Fruit fly (Drosophila melanogaster) whole organism, pupa: ENCODE results near the gene Pfdn5.

Experiments
- CG15710 ChIP-seq: fragments of 200-800 bp; sonication (Bioruptor generic); optimal IDR thresholded peaks from 2 replicates; lab custom pipeline; 2018; ENCODE audit warnings: missing biosample characterization, mild to moderate bottlenecking, missing genetic modification characterization, moderate library complexity
- CG17806 ChIP-seq: fragments of 200-800 bp; sonication (Bioruptor generic); optimal IDR thresholded peaks from 2 replicates; lab custom pipeline; 2018; ENCODE audit warnings: missing biosample characterization, mild to moderate bottlenecking, missing genetic modification characterization, moderate library complexity
- CG8159 ChIP-seq: fragments of 200-800 bp; sonication (Bioruptor generic); optimal IDR thresholded peaks from 3 replicates; lab custom pipeline; 2018; ENCODE audit warnings: missing biosample characterization, mild to moderate bottlenecking, missing genetic modification characterization, moderate library complexity
- CG8301 ChIP-seq: fragments of 200-800 bp; sonication (Bioruptor generic); optimal IDR thresholded peaks from 2 replicates; lab custom pipeline; 2018; ENCODE audit warnings: missing biosample characterization, mild to moderate bottlenecking, missing genetic modification characterization
- CG9948 ChIP-seq: fragments of 200-800 bp; sonication (Bioruptor generic); optimal IDR thresholded peaks from 2 replicates; lab custom pipeline; 2018; ENCODE audit warnings: missing biosample characterization, mild to moderate bottlenecking, missing genetic modification characterization, moderate library complexity
- EcR ChIP-seq: fragments of 200-800 bp; sonication (Bioruptor generic); optimal IDR thresholded peaks from 3 replicates; lab custom pipeline; 2019; ENCODE audit warnings: missing biosample characterization, missing genetic modification characterization, mild to moderate bottlenecking, moderate library complexity, missing genetic modification reagents
- Pif1A ChIP-seq: fragments of 200-800 bp; sonication (Bioruptor generic); optimal IDR thresholded peaks from 3 replicates; lab custom pipeline; 2016; ENCODE audit warnings: missing biosample characterization, missing genetic modification characterization

DNA sequence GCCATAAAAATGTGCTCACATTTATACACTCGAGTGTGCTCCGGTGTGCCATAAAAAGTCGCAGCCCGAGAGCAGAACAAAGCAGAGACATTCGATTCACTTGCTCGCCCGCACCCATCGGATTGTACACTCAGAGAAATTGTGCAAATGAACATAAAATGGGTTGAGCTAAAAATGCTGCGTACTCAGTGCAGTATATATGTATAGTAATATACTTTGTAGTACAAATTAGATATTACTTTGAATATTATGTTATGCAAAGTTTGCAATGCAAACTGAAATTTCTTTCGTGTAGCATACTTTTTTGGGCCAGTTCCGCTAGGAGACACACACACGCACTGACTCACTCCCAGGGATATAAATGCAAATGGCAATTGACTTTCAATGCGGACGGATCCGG is 16.8 kb downstream of the Pfdn5 start:
- TF ChIP-seq CG15710, result no peak
- no peak for TF ChIP-seq EcR
- peak; percentile 2 for TF ChIP-seq CG8159 (tag; lab: Kevin White, UChicago)
- TF ChIP-seq CG17806, result no peak
- no peak for TF ChIP-seq Pif1A (GFP tag; lab: Kevin White, UChicago)
- no peak for TF ChIP-seq CG8301 (tag; lab: Kevin White, UChicago)
- no peak for TF ChIP-seq CG9948
